Worm (Caenorhabditis elegans): ENCODE measurements around the gene exos-1.

ce11 chrIII:11036132-11036531 lies 27.3 kb downstream of the exos-1 start:
- TF ChIP-seq ama-1 (optimal IDR thresholded peaks at IDR 0.05): no peak
- no peak for TF ChIP-seq ets-7 (tag; optimal IDR thresholded peaks at IDR 0.05)
- TF ChIP-seq sea-1 (GFP tag; conservative IDR thresholded peaks at IDR 0.05): no peak
- no peak for TF ChIP-seq tra-4 (tag; optimal IDR thresholded peaks at IDR 0.05)
- TF ChIP-seq B0310.2 (tag; optimal IDR thresholded peaks at IDR 0.05): no peak
- no peak for TF ChIP-seq hmbx-1 (tag; optimal IDR thresholded peaks at IDR 0.05)
- no peak for TF ChIP-seq hmg-4 (GFP tag; optimal IDR thresholded peaks at IDR 0.05)
- no peak for TF ChIP-seq scrt-1 (GFP tag; IDR thresholded peaks at IDR 0.05)
- TF ChIP-seq hnd-1 (tag; optimal IDR thresholded peaks at IDR 0.05): no peak

Measured in whole organism, early embryonic.